Fruit fly (Drosophila melanogaster): ENCODE results near the gene CG13919.
A peak's percentile ranks its signal among the peaks of the same experiment; 100 is the strongest.

CG13919 gene

DNA sequence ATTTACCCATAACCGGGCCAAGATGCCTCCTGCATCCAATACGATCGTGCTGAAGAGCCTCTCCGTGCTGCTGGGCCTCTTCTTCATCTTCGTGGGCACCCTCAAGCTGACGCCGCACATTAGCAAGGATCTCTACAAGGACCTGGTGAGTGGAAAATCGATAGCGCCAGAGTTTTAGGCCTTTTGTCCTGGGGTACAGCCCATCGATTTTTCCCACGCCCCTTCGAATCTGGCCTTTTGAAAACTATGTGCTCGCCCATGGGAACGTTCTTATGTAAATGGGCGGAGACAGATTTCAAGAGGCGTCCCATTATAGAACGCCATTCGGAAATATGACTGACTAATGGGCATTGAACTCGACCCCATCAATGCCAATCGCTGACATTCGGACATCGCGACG, 4.1 kb downstream of the CG13919 start:
- TF ChIP-seq toe (GFP tag; optimal IDR thresholded peaks at IDR 0.05) (no peak), CG11617 (GFP tag; optimal IDR thresholded peaks at IDR 0.05) (no peak), CG5204 (GFP tag; optimal IDR thresholded peaks at IDR 0.05) (no peak), CG1620 (GFP tag; optimal IDR thresholded peaks at IDR 0.05) (no peak), Mnt (GFP tag; optimal IDR thresholded peaks at IDR 0.05) (no peak), ovo (GFP tag; optimal IDR thresholded peaks at IDR 0.05) (no peak), bab1 (GFP tag; optimal IDR thresholded peaks at IDR 0.05) (no peak), Hr96 (GFP tag; optimal IDR thresholded peaks at IDR 0.05) (no peak), kay (GFP tag; ENCODE audit: borderline replicate concordance) (no peak)

DNA sequence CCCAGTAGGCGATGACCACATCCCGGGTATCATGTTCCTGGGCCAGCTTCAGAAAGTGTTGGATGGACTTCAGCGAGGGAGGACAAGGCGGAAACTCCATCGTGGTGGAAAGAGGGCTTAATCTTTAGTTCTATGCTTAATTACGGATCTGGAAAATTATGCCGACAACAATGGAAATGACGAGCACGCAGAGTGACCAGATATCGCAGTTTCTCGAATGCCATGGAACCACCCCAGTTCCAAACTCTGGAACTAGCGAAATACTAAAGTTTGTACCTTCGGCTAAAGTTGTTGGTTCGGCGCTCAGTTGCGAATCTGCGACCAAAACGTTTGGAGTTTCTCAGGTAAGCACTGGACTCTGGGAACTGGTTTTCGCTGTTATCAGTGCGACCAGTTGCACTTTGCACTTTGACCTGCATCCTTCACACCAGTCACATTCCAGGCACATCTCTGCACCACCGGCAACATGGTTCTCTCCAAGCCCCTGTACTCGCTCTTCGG, 7.5 kb downstream of the CG13919 start, which contains the start of the genes CG7970 and Vta1:
Gene CG7970, plus strand, starts transcription at position 51 of the 501 bp plus-strand sequence.
Gene Vta1, minus strand, starts transcription at position 201 of the 501 bp plus-strand sequence.
- TF ChIP-seq pad (GFP tag; optimal IDR thresholded peaks at IDR 0.05), result no peak
- TF ChIP-seq Crg-1 (GFP tag; optimal IDR thresholded peaks at IDR 0.05), result peak; percentile 21
- no peak for TF ChIP-seq kay (GFP tag; ENCODE audit: borderline replicate concordance)
- TF ChIP-seq cic (GFP tag; optimal IDR thresholded peaks at IDR 0.05), result no peak
- no peak for TF ChIP-seq CG5204 (GFP tag; optimal IDR thresholded peaks at IDR 0.05)
- no peak for TF ChIP-seq ovo (GFP tag; optimal IDR thresholded peaks at IDR 0.05)
- peak; percentile 31 for TF ChIP-seq bab1 (GFP tag; optimal IDR thresholded peaks at IDR 0.05)
- TF ChIP-seq Clk (GFP tag; optimal IDR thresholded peaks at IDR 0.05), result no peak
- TF ChIP-seq CG11617 (GFP tag; optimal IDR thresholded peaks at IDR 0.05), result peak; percentile 16
- no peak for TF ChIP-seq Hr96 (GFP tag; optimal IDR thresholded peaks at IDR 0.05)
- TF ChIP-seq Mnt (GFP tag; optimal IDR thresholded peaks at IDR 0.05), result no peak
- TF ChIP-seq toe (GFP tag; optimal IDR thresholded peaks at IDR 0.05), result no peak
- TF ChIP-seq CG7045 (GFP tag; optimal IDR thresholded peaks at IDR 0.05), result no peak
- no peak for TF ChIP-seq cnc (optimal IDR thresholded peaks at IDR 0.05)
- peak; percentile 52 for TF ChIP-seq CG33017 (tag; optimal IDR thresholded peaks at IDR 0.05)
- peak; percentile 9 for TF ChIP-seq tj (GFP tag; optimal IDR thresholded peaks at IDR 0.05)
- TF ChIP-seq CG1620 (GFP tag; optimal IDR thresholded peaks at IDR 0.05), result no peak
- TF ChIP-seq CG7101 (tag; optimal IDR thresholded peaks at IDR 0.05), result no peak
- peak; percentile 17 for TF ChIP-seq CG14711 (tag; optimal IDR thresholded peaks at IDR 0.05)
- peak; percentile 93 for TF ChIP-seq CG12768 (GFP tag; optimal IDR thresholded peaks at IDR 0.05)

DNA sequence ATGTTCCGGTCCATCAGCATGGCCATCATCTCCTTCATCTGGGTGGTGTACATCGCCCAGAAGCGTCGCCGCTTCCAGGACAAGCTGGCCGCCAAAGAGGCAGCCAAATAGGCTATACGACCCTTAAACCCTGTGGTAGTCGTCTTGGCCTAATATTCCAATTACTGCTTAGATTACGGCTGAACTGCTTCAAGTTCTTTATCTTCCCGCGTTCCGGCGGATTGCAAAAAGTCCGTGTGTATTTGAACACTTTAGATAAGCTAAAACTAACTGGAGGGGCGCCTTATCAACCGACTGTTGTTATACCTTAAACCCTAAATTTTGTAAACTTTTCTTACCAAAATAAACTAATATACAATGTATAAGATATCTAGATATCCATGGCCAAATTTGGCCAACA, 8.5 kb downstream of the CG13919 start:
- TF ChIP-seq pad (GFP tag; optimal IDR thresholded peaks at IDR 0.05) (no peak), cic (GFP tag; optimal IDR thresholded peaks at IDR 0.05) (peak; percentile 30)

DNA sequence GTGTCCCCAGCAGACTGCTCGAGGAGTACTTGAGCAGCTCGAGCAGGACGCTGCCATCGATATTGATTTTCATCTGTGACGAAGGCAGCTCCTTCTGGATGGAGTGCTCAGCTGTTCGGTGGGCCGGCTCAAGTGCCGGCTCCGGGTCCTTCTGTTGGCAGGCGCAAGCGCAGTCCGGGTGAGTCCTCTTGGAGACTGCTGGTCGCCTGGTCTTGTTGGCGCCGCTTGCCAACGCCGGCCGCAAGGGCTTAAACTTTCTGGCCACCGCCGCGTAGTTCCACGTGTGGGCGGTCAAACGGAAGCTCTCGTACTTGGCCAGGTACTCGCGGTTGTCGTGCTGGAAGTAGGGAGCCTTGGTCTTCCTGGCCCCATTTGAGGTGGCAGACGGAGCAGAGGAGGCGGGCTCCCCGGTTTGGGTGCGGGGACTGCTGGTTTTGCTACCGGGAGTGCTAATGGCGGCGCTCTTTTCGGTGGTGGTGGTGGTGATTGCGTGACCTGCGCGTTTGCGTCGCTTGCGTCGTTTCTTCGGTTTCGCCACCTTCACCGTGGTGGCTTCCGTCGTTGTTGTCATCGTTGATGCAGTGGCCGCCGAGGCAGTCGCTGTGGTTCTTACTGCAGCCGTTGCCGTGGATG, 16.6 kb downstream of the CG13919 start:
- TF ChIP-seq CG1620 (GFP tag; optimal IDR thresholded peaks at IDR 0.05), result no peak
- no peak for TF ChIP-seq bab1 (GFP tag; optimal IDR thresholded peaks at IDR 0.05)
- peak; percentile 54 for TF ChIP-seq Mnt (GFP tag; optimal IDR thresholded peaks at IDR 0.05)
- TF ChIP-seq kay (GFP tag; ENCODE audit: borderline replicate concordance), result no peak
- TF ChIP-seq ovo (GFP tag; optimal IDR thresholded peaks at IDR 0.05), result no peak
- TF ChIP-seq Crg-1 (GFP tag; optimal IDR thresholded peaks at IDR 0.05), result no peak
- no peak for TF ChIP-seq CG14711 (tag; optimal IDR thresholded peaks at IDR 0.05)
- TF ChIP-seq CG5204 (GFP tag; optimal IDR thresholded peaks at IDR 0.05), result no peak
- no peak for TF ChIP-seq Hr96 (GFP tag; optimal IDR thresholded peaks at IDR 0.05)
- no peak for TF ChIP-seq Clk (GFP tag; optimal IDR thresholded peaks at IDR 0.05)
- no peak for TF ChIP-seq CG12768 (GFP tag; optimal IDR thresholded peaks at IDR 0.05)
- TF ChIP-seq cic (GFP tag; optimal IDR thresholded peaks at IDR 0.05), result peak; percentile 12

DNA sequence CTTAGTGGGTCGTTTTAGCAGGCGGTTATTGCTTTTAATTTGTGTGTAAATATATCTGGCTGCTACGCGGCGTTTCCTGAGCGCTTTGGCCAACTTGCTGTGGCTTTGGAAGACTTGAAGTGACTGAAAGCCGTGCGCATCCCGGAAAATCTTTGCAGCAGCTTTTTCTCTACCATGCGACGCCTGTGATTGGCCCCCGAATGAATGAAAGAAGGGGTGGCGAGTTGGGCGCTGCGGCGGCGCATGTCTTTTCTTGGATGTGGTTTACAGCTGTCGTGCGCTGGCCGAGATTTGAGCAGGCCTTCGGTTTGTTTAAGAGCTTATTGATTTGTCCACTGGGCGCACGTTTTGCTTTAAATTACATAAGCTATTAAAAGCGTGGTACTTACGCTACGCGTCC, 18.3 kb downstream of the CG13919 start:
- TF ChIP-seq CG7045 (GFP tag; optimal IDR thresholded peaks at IDR 0.05), result no peak
- no peak for TF ChIP-seq CG5204 (GFP tag; optimal IDR thresholded peaks at IDR 0.05)
- TF ChIP-seq CG14711 (tag; optimal IDR thresholded peaks at IDR 0.05), result no peak
- TF ChIP-seq toe (GFP tag; optimal IDR thresholded peaks at IDR 0.05), result no peak
- TF ChIP-seq tj (GFP tag; optimal IDR thresholded peaks at IDR 0.05), result no peak

DNA sequence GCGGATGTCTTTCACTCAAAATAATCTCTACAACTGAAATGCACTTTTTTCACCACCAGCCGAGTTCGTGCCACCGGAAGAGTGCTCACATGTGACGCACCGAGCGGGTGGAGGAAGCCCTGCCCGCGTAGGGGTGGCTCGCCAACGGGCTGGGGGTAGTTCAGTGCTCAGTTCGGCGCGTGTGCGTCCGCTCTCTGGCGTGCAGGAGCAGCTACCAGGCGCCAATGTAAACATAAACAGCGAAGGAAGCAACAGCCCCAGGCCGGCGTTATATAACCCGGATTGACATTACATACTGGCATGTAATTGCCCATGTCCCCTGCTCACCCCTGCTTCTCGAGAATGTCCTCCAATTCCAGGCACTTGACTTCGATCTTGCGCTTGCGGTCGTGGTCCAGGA, 18.9 kb downstream of the CG13919 start:
- TF ChIP-seq cnc (optimal IDR thresholded peaks at IDR 0.05) (no peak), Hr96 (GFP tag; optimal IDR thresholded peaks at IDR 0.05) (no peak), CG12768 (GFP tag; optimal IDR thresholded peaks at IDR 0.05) (no peak), ovo (GFP tag; optimal IDR thresholded peaks at IDR 0.05) (no peak), CG7045 (GFP tag; optimal IDR thresholded peaks at IDR 0.05) (no peak), CG7101 (tag; optimal IDR thresholded peaks at IDR 0.05) (no peak)

DNA sequence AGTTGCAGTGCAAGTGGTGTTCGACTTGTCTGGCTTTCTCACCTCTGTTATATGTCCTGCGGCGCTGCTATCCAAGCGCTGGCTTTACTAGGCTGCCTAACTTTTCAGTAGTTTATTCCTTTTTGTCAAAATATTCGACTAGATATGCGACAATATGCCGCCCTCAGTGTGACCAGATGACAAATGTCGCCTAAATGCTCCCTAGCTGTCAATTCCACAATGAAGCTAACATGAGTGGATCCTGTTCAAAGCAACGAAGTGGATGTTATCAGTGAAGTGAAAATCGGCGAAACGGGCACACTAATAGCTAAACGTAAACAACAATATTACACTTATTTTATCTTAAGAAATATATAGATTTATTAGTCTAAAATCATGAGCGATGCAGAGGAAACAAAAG, 19.6 kb downstream of the CG13919 start, which contains the start of the genes Srrm234 and CG7974:
Gene Srrm234, minus strand, starts transcription at position 189 of the 400 bp plus-strand sequence.
Gene CG7974, plus strand, starts transcription at position 263 of the 400 bp plus-strand sequence.
- TF ChIP-seq pad (GFP tag; optimal IDR thresholded peaks at IDR 0.05) (no peak), Crg-1 (GFP tag; optimal IDR thresholded peaks at IDR 0.05) (no peak), CG1620 (GFP tag; optimal IDR thresholded peaks at IDR 0.05) (no peak), Clk (GFP tag; optimal IDR thresholded peaks at IDR 0.05) (no peak), CG14711 (tag; optimal IDR thresholded peaks at IDR 0.05) (peak; percentile 1), bab1 (GFP tag; optimal IDR thresholded peaks at IDR 0.05) (peak; percentile 45), Hr96 (GFP tag; optimal IDR thresholded peaks at IDR 0.05) (no peak), toe (GFP tag; optimal IDR thresholded peaks at IDR 0.05) (no peak), Mnt (GFP tag; optimal IDR thresholded peaks at IDR 0.05) (peak; percentile 44), cic (GFP tag; optimal IDR thresholded peaks at IDR 0.05) (no peak)
